Worm (Caenorhabditis elegans): ENCODE measurements around the gene ZK105.5.

Gene ZK105.5

DNA sequence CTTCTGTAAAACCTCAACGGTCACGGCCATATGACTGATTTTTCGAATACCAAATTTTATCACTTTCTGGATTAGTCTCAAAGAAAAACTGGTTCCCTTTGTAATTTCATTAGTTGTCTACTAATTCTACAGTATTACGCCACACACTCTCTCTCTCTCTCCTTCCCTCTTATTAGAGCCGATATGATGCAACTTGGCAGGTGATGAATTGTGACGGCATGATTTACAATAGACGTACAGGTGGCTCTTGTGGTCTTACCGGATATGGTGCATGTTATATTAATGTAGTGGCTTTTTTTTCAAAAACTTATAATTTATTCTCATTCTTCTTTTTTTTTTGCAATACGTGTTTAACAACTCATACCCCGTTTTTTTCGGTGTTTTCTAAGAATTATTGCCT is 24.4 kb upstream of the ZK105.5 start:
- TF ChIP-seq die-1 (tag; optimal IDR thresholded peaks at IDR 0.05) (no peak), F39B2.1 (GFP tag; IDR thresholded peaks at IDR 0.05) (no peak), tlf-1 (GFP tag; optimal IDR thresholded peaks at IDR 0.05) (no peak), dox-1 (GFP tag; IDR thresholded peaks at IDR 0.05) (no peak), hlh-26 (GFP tag; conservative IDR thresholded peaks at IDR 0.05) (no peak), lag-1 (GFP tag; IDR thresholded peaks at IDR 0.05) (no peak)

DNA sequence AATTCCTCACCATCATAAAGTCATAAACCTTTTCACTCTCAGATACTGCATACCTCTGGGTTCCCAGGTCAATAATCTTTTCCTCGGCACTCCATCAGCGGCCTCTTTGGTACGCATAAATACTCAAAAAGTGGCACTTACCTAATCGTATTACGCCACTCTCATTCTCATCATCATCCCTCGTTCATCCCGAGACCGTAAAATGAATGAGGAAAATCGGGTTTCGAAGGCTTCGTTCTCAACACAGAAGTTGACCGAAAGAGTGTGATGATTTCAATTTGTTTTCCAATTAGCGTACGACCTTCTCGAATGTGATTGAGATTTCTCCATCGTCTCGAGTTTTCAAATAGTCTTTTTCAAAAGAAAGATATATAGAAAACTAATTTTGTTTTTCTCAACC is 22.4 kb upstream of the ZK105.5 start:
- TF ChIP-seq hmg-1.2 (GFP tag; IDR thresholded peaks at IDR 0.05), result no peak
- no peak for TF ChIP-seq Y56A3A.18 (GFP tag; IDR thresholded peaks at IDR 0.05)
- TF ChIP-seq ceh-91 (GFP tag; IDR thresholded peaks at IDR 0.05), result no peak
- TF ChIP-seq ztf-3 (GFP tag; optimal IDR thresholded peaks at IDR 0.05), result no peak
- TF ChIP-seq efl-1 (GFP tag; optimal IDR thresholded peaks at IDR 0.05), result no peak
- TF ChIP-seq pbrm-1 (GFP tag; IDR thresholded peaks at IDR 0.05), result no peak
- no peak for TF ChIP-seq snpc-3.4 (tag; optimal IDR thresholded peaks at IDR 0.05)
- no peak for TF ChIP-seq somi-1 (GFP tag; optimal IDR thresholded peaks at IDR 0.05)
- no peak for TF ChIP-seq snpc-1.1 (tag; optimal IDR thresholded peaks at IDR 0.05; ENCODE audit: insufficient read depth)
- no peak for TF ChIP-seq nhr-27 (tag; optimal IDR thresholded peaks at IDR 0.05)
- no peak for TF ChIP-seq dpl-1 (GFP tag; optimal IDR thresholded peaks at IDR 0.05)
- TF ChIP-seq B0019.2 (GFP tag; conservative IDR thresholded peaks at IDR 0.05), result no peak
- no peak for TF ChIP-seq C06A6.2 (GFP tag; conservative IDR thresholded peaks at IDR 0.05)
- TF ChIP-seq nhr-120 (GFP tag; IDR thresholded peaks at IDR 0.05), result no peak
- no peak for TF ChIP-seq nhr-90 (tag; optimal IDR thresholded peaks at IDR 0.05)
- no peak for TF ChIP-seq K11D2.4 (GFP tag; IDR thresholded peaks at IDR 0.05)

- TF ChIP-seq lin-35 (GFP tag; optimal IDR thresholded peaks at IDR 0.05), result no peak
- 0 out of 2 replicates have a peak, but pooled peaks have one; percentile 10 for TF ChIP-seq hmg-1.2 (GFP tag; IDR thresholded peaks at IDR 0.05)
These were observed 20.2 kb upstream of the ZK105.5 start, which contains the start of gene srr-9 for ce11 chrV:7737710-7738109. Gene srr-9, plus strand, starts transcription at chrV:7738010.

- TF ChIP-seq lin-40 (tag; optimal IDR thresholded peaks at IDR 0.05) (no peak), unc-130 (GFP tag; optimal IDR thresholded peaks at IDR 0.05) (no peak), T07F8.4 (tag; optimal IDR thresholded peaks at IDR 0.05) (no peak), F10E7.11 (tag; optimal IDR thresholded peaks at IDR 0.05) (no peak), bed-1 (GFP tag; IDR thresholded peaks at IDR 0.05) (no peak), ceh-58 (GFP tag; IDR thresholded peaks at IDR 0.05) (no peak)
These were observed 17.8 kb upstream of the ZK105.5 start, which contains the start of gene srr-10 for ce11 chrV:7735319-7735718. Gene srr-10, plus strand, starts transcription at chrV:7735619.

- TF ChIP-seq bed-1 (GFP tag; IDR thresholded peaks at IDR 0.05), result no peak
- peak; percentile 62 for TF ChIP-seq dpl-1 (GFP tag; optimal IDR thresholded peaks at IDR 0.05)
- TF ChIP-seq madf-8 (GFP tag; conservative IDR thresholded peaks at IDR 0.05), result no peak
- TF ChIP-seq zfh-2 (GFP tag; conservative IDR thresholded peaks at IDR 0.05), result no peak
- no peak for TF ChIP-seq ztf-22 (GFP tag; optimal IDR thresholded peaks at IDR 0.05)
- peak; percentile 16 for TF ChIP-seq attf-5 (GFP tag; optimal IDR thresholded peaks at IDR 0.05)
- no peak for TF ChIP-seq mes-4 (tag; optimal IDR thresholded peaks at IDR 0.05)
- TF ChIP-seq egrh-3 (GFP tag; IDR thresholded peaks at IDR 0.05), result no peak
- TF ChIP-seq tbx-9 (tag; optimal IDR thresholded peaks at IDR 0.05; ENCODE audit: borderline replicate concordance), result no peak
- TF ChIP-seq nhr-80 (tag; optimal IDR thresholded peaks at IDR 0.05), result no peak
- TF ChIP-seq ets-4 (GFP tag; optimal IDR thresholded peaks at IDR 0.05), result no peak
- TF ChIP-seq nfya-2 (GFP tag; IDR thresholded peaks at IDR 0.05), result no peak
- no peak for TF ChIP-seq him-1 (tag; optimal IDR thresholded peaks at IDR 0.05)
- TF ChIP-seq dox-1 (GFP tag; IDR thresholded peaks at IDR 0.05), result no peak
- TF ChIP-seq C17E4.6 (GFP tag; IDR thresholded peaks at IDR 0.05), result no peak
- no peak for TF ChIP-seq cebp-2 (GFP tag; IDR thresholded peaks at IDR 0.05)
- peak; percentile 91 for TF ChIP-seq lin-54 (GFP tag; optimal IDR thresholded peaks at IDR 0.05)
- peak; percentile 98 for TF ChIP-seq madf-3 (GFP tag; IDR thresholded peaks at IDR 0.05)
These were observed 17.4 kb upstream of the ZK105.5 start, which contains the start of gene clic-1 for ce11 chrV:7734909-7735308. Gene clic-1, minus strand, starts transcription at chrV:7734911.

All from whole organism, young adult.